Fruit fly (Drosophila melanogaster): ENCODE data around the gene sordd1.

Gene sordd1

dm6 chrX:15788235-15789187 lies 7.3 kb downstream of the sordd1 start, which contains the start of gene Rhp (continued):
- TF ChIP-seq slp2 (GFP tag; optimal IDR thresholded peaks at IDR 0.05) (no peak), yki (optimal IDR thresholded peaks at IDR 0.05) (no peak), bigmax (GFP tag; optimal IDR thresholded peaks at IDR 0.05) (no peak), Scr (GFP tag; IDR thresholded peaks at IDR 0.05; ENCODE audit: partially characterized antibody) (no peak; the same call in 1 of the 2 replicates), Taf1 (GFP tag; IDR thresholded peaks at IDR 0.05) (no peak), CG1832 (GFP tag; optimal IDR thresholded peaks at IDR 0.05) (no peak), zfh2 (GFP tag; optimal IDR thresholded peaks at IDR 0.05) (no peak), aop (GFP tag; IDR thresholded peaks at IDR 0.05) (no peak), CG9609 (GFP tag; optimal IDR thresholded peaks at IDR 0.05) (no peak), insv (GFP tag; optimal IDR thresholded peaks at IDR 0.05) (no peak), nom (GFP tag; optimal IDR thresholded peaks at IDR 0.05) (peak; percentile 90), dysf (GFP tag; IDR thresholded peaks at IDR 0.05) (no peak), esg (GFP tag; conservative IDR thresholded peaks at IDR 0.05) (no peak), CG6175 (GFP tag; IDR thresholded peaks at IDR 0.05) (no peak), Lim3 (GFP tag; IDR thresholded peaks at IDR 0.05) (no peak), pfk (GFP tag; optimal IDR thresholded peaks at IDR 0.05) (peak; percentile 23), CG2116 (GFP tag; optimal IDR thresholded peaks at IDR 0.05) (peak; percentile 45), H15 (GFP tag; IDR thresholded peaks at IDR 0.05) (no peak), CG16779 (GFP tag; IDR thresholded peaks at IDR 0.05) (no peak), Blimp-1 (GFP tag; optimal IDR thresholded peaks at IDR 0.05) (peak; percentile 64), hkb (optimal IDR thresholded peaks at IDR 0.05) (no peak), hkb (GFP tag; IDR thresholded peaks at IDR 0.05) (peak; percentile 66), CG10147 (GFP tag; optimal IDR thresholded peaks at IDR 0.05) (no peak), CG8478 (optimal IDR thresholded peaks at IDR 0.05) (no peak), CG13287 (GFP tag; IDR thresholded peaks at IDR 0.05; ENCODE audit: partially characterized antibody) (peak; percentile 25; the same call in 1 of the 2 replicates), CG5953 (GFP tag; IDR thresholded peaks at IDR 0.05) (no peak), CG10959 (GFP tag; IDR thresholded peaks at IDR 0.05) (no peak), klu (GFP tag; IDR thresholded peaks at IDR 0.05) (no peak), CG7928 (GFP tag; optimal IDR thresholded peaks at IDR 0.05) (no peak), oc (tag; optimal IDR thresholded peaks at IDR 0.05) (no peak), odd (GFP tag; optimal IDR thresholded peaks at IDR 0.05) (peak; percentile 58), CG7556 (GFP tag; optimal IDR thresholded peaks at IDR 0.05) (peak; percentile 12), Xbp1 (GFP tag; optimal IDR thresholded peaks at IDR 0.05) (no peak), chinmo (GFP tag; IDR thresholded peaks at IDR 0.05; ENCODE audit: partially characterized antibody) (0 out of 4 replicates have a peak, but pooled peaks have one; percentile 41), CG2129 (GFP tag; IDR thresholded peaks at IDR 0.05; ENCODE audit: partially characterized antibody) (no peak), Nf-YA (GFP tag; IDR thresholded peaks at IDR 0.05) (no peak), ab (GFP tag; optimal IDR thresholded peaks at IDR 0.05) (no peak), CG8765 (GFP tag; IDR thresholded peaks at IDR 0.05) (no peak), p53 (GFP tag; optimal IDR thresholded peaks at IDR 0.05) (no peak), ken (GFP tag; IDR thresholded peaks at IDR 0.05) (no peak), sqz (GFP tag; optimal IDR thresholded peaks at IDR 0.05) (peak; percentile 58), CG9437 (GFP tag; optimal IDR thresholded peaks at IDR 0.05) (no peak), al (GFP tag; IDR thresholded peaks at IDR 0.05) (no peak), mam (GFP tag; optimal IDR thresholded peaks at IDR 0.05) (no peak), CG8281 (tag; optimal IDR thresholded peaks at IDR 0.05) (peak; percentile 18), run (tag; optimal IDR thresholded peaks at IDR 0.05) (no peak), crc (GFP tag; optimal IDR thresholded peaks at IDR 0.05) (no peak), zen2 (GFP tag; IDR thresholded peaks at IDR 0.05; ENCODE audit: partially characterized antibody) (no peak), Sox100B (GFP tag; optimal IDR thresholded peaks at IDR 0.05) (peak; percentile 60), MBD-R2 (GFP tag; IDR thresholded peaks at IDR 0.05) (peak; percentile 7)
